Worm (Caenorhabditis elegans) whole organism, L1 larva: ENCODE data around the gene lec-3.
A peak's percentile ranks its signal among the peaks of the same experiment; 100 is the strongest.

Experiments used
- C04F5.9 ChIP-seq: sonication (generic microtip); optimal IDR thresholded peaks from 2 replicates; lab custom pipeline; 2016; ENCODE audit warnings: missing genetic modification characterization, missing compliant biosample characterization
- C16A3.4 ChIP-seq: fragments of 150-350 bp; optimal IDR thresholded peaks from 2 replicates; lab custom pipeline; 2014; ENCODE audit warnings: missing biosample characterization, missing genetic modification characterization
- C34B4.2 ChIP-seq: sonication (generic microtip); optimal IDR thresholded peaks from 2 replicates; lab custom pipeline; 2017; ENCODE audit warnings: mild to moderate bottlenecking, missing genetic modification characterization, missing compliant biosample characterization
- Y116A8C.19 ChIP-seq: sonication (generic microtip); optimal IDR thresholded peaks from 2 replicates; lab custom pipeline; 2016; ENCODE audit warnings: missing compliant biosample characterization, missing genetic modification characterization, borderline replicate concordance
- aha-1 ChIP-seq: fragments of 150-350 bp; optimal IDR thresholded peaks from 2 replicates; lab custom pipeline; 2014; ENCODE audit warnings: missing biosample characterization, missing genetic modification characterization
- blmp-1 ChIP-seq: fragments of 150-350 bp; optimal IDR thresholded peaks from 2 replicates; lab custom pipeline; 2014; ENCODE audit warnings: missing biosample characterization, missing genetic modification characterization
- ceh-8 ChIP-seq: fragments of 200-800 bp; sonication (Bioruptor generic); optimal IDR thresholded peaks from 2 replicates; lab custom pipeline; 2018; ENCODE audit warnings: mild to moderate bottlenecking, missing genetic modification characterization, moderate library complexity, missing compliant biosample characterization
- ceh-82 ChIP-seq, 3 experiments: fragments of 150-350 bp in 1 of 3; sonication (generic microtip) in 2 of 3; optimal IDR thresholded peaks; 2 replicates each; lab custom pipeline; 2014 to 2017; ENCODE audit warnings: missing biosample characterization in 3 of 3, missing genetic modification characterization in 3 of 3
- ceh-90 ChIP-seq: sonication (generic microtip); optimal IDR thresholded peaks from 2 replicates; lab custom pipeline; 2016; ENCODE audit warnings: missing genetic modification characterization, missing compliant biosample characterization
- dpl-1 ChIP-seq, 3 experiments: fragments of 150-350 bp in 2 of 3; sonication (generic microtip) in 1 of 3; optimal IDR thresholded peaks; 2 replicates each; lab custom pipeline; 2014 to 2017; ENCODE audit warnings: missing biosample characterization in 3 of 3, missing genetic modification characterization in 3 of 3, missing genetic modification reagents in 3 of 3
- dsc-1 ChIP-seq: sonication (generic microtip); optimal IDR thresholded peaks from 2 replicates; lab custom pipeline; 2016; ENCODE audit warnings: mild to moderate bottlenecking, missing genetic modification characterization, missing compliant biosample characterization
- efl-1 ChIP-seq, 4 experiments: fragments of 150-350 bp; optimal IDR thresholded peaks in 3 of 4; peaks in 1 of 4; 1 replicate in 1 of 4; 2 replicates in 3 of 4; lab custom pipeline; 2014; ENCODE audit warnings: missing biosample characterization in 2 of 4, missing genetic modification characterization in 2 of 4, missing genetic modification reagents in 2 of 4
- elt-3 ChIP-seq, 6 experiments: fragments of 150-350 bp in 1 of 6; sonication (generic microtip); optimal IDR thresholded peaks; 2 replicates each; lab custom pipeline; 2017 to 2018; ENCODE audit warnings: missing biosample characterization in 6 of 6, missing genetic modification characterization in 6 of 6, inconsistent platforms in 1 of 6
- ets-5 ChIP-seq: fragments of 200-800 bp; sonication (Bioruptor generic); IDR thresholded peaks from 2 replicates; pipeline ENCODE4 v1.3.6; 2022; ENCODE audit warnings: missing genetic modification characterization, missing compliant biosample characterization
- fkh-4 ChIP-seq: sonication (generic microtip); optimal IDR thresholded peaks from 2 replicates; lab custom pipeline; 2016; ENCODE audit warnings: missing compliant biosample characterization, missing genetic modification characterization, borderline replicate concordance
- fkh-8 ChIP-seq: sonication (generic microtip); optimal IDR thresholded peaks from 2 replicates; lab custom pipeline; 2016; ENCODE audit warnings: mild to moderate bottlenecking, missing genetic modification characterization, missing compliant biosample characterization
- fos-1 ChIP-seq: fragments of 150-350 bp; optimal IDR thresholded peaks from 2 replicates; lab custom pipeline; 2014; ENCODE audit warnings: missing biosample characterization, missing genetic modification characterization
- grh-1 ChIP-seq: fragments of 200-800 bp; sonication (Bioruptor generic); IDR thresholded peaks from 2 replicates; pipeline ENCODE4 v1.3.6; 2022; ENCODE audit warnings: missing genetic modification reagents, missing genetic modification characterization, missing compliant biosample characterization
- hlh-17 ChIP-seq: fragments of 200-800 bp; sonication (Bioruptor generic); optimal IDR thresholded peaks from 2 replicates; lab custom pipeline; 2018; ENCODE audit warnings: missing genetic modification characterization, mild to moderate bottlenecking, missing compliant biosample characterization, moderate library complexity, borderline replicate concordance
- hpl-2 ChIP-seq: fragments of 150-350 bp; optimal IDR thresholded peaks from 2 replicates; lab custom pipeline; 2014; ENCODE audit warnings: missing biosample characterization, missing genetic modification reagents, missing genetic modification characterization
- jun-1 ChIP-seq: fragments of 150-350 bp; optimal IDR thresholded peaks from 2 replicates; lab custom pipeline; 2014; ENCODE audit warnings: missing biosample characterization, missing genetic modification reagents, missing genetic modification characterization
- lin-13 ChIP-seq: fragments of 150-350 bp; optimal IDR thresholded peaks from 2 replicates; lab custom pipeline; 2014; ENCODE audit warnings: missing biosample characterization, missing genetic modification reagents, missing genetic modification characterization
- lin-14 ChIP-seq: fragments of 200-800 bp; sonication (Bioruptor generic); optimal IDR thresholded peaks from 2 replicates; lab custom pipeline; 2018; ENCODE audit warnings: mild to moderate bottlenecking, missing genetic modification characterization, moderate library complexity, missing compliant biosample characterization
- lin-15B ChIP-seq: fragments of 150-350 bp; sonication (generic microtip); optimal IDR thresholded peaks from 3 replicates; lab custom pipeline; 2014; ENCODE audit warnings: missing biosample characterization, missing genetic modification characterization
- lin-35 ChIP-seq, 2 experiments: fragments of 150-350 bp; optimal IDR thresholded peaks; 2 replicates each; lab custom pipeline; 2014; ENCODE audit warnings: missing biosample characterization in 2 of 2, missing genetic modification characterization in 2 of 2, missing genetic modification reagents in 2 of 2
- lin-39 ChIP-seq: fragments of 150-350 bp; optimal IDR thresholded peaks from 2 replicates; lab custom pipeline; 2014; ENCODE audit warnings: missing biosample characterization, missing genetic modification reagents, missing genetic modification characterization
- lir-3 ChIP-seq: sonication (generic microtip); optimal IDR thresholded peaks from 2 replicates; lab custom pipeline; 2016; ENCODE audit warnings: mild to moderate bottlenecking, missing genetic modification characterization, moderate library complexity, missing compliant biosample characterization; ENCODE audit not compliant: poor library complexity
- lsy-2 ChIP-seq, 2 experiments: fragments of 150-350 bp; optimal IDR thresholded peaks; 2 replicates each; lab custom pipeline; 2014; ENCODE audit warnings: missing biosample characterization in 2 of 2, missing genetic modification characterization in 2 of 2
- mef-2 ChIP-seq: fragments of 150-350 bp; optimal IDR thresholded peaks from 2 replicates; lab custom pipeline; 2014; ENCODE audit warnings: missing biosample characterization, missing genetic modification characterization
- mep-1 ChIP-seq: fragments of 150-350 bp; optimal IDR thresholded peaks from 2 replicates; lab custom pipeline; 2014; ENCODE audit warnings: missing biosample characterization, missing genetic modification characterization
- nhr-237 ChIP-seq: fragments of 150-350 bp; optimal IDR thresholded peaks from 2 replicates; lab custom pipeline; 2014; ENCODE audit warnings: missing biosample characterization, missing genetic modification characterization
- nhr-28 ChIP-seq: fragments of 150-350 bp; optimal IDR thresholded peaks from 2 replicates; lab custom pipeline; 2014; ENCODE audit warnings: missing biosample characterization, missing genetic modification characterization
- nhr-71 ChIP-seq: sonication (generic microtip); optimal IDR thresholded peaks from 2 replicates; lab custom pipeline; 2016; ENCODE audit warnings: mild to moderate bottlenecking, missing genetic modification characterization, moderate library complexity, missing compliant biosample characterization
- nhr-77 ChIP-seq: fragments of 150-350 bp; optimal IDR thresholded peaks from 2 replicates; lab custom pipeline; 2014; ENCODE audit warnings: missing biosample characterization, missing genetic modification characterization
- nhr-84 ChIP-seq: sonication (generic microtip); optimal IDR thresholded peaks from 2 replicates; lab custom pipeline; 2017; ENCODE audit warnings: missing biosample characterization, missing genetic modification characterization
- nhr-85 ChIP-seq: sonication (generic microtip); peaks from one replicate; lab custom pipeline; 2016; ENCODE audit warnings: missing genetic modification characterization, inconsistent platforms, missing compliant biosample characterization
- pag-3 ChIP-seq: sonication (generic microtip); optimal IDR thresholded peaks from 2 replicates; lab custom pipeline; 2017; ENCODE audit warnings: missing genetic modification characterization, mild to moderate bottlenecking, missing compliant biosample characterization, antibody characterized with exemption, borderline replicate concordance; ENCODE audit not compliant: insufficient read depth
- pax-3 ChIP-seq: fragments of 200-800 bp; sonication (Bioruptor generic); optimal IDR thresholded peaks from 2 replicates; lab custom pipeline; 2018; ENCODE audit warnings: mild to moderate bottlenecking, missing genetic modification characterization, moderate library complexity, missing compliant biosample characterization
- pqm-1 ChIP-seq: sonication (generic microtip); optimal IDR thresholded peaks from 3 replicates; lab custom pipeline; 2017; ENCODE audit warnings: missing biosample characterization, missing genetic modification characterization
- rnt-1 ChIP-seq: sonication (generic microtip); optimal IDR thresholded peaks from 2 replicates; lab custom pipeline; 2016; ENCODE audit warnings: mild to moderate bottlenecking, missing genetic modification characterization, moderate library complexity, missing compliant biosample characterization
- skn-1 ChIP-seq: fragments of 150-350 bp; optimal IDR thresholded peaks from 2 replicates; lab custom pipeline; 2014; ENCODE audit warnings: missing biosample characterization, missing genetic modification characterization
- sox-4 ChIP-seq: sonication (generic microtip); optimal IDR thresholded peaks from 2 replicates; lab custom pipeline; 2016; ENCODE audit warnings: missing genetic modification characterization, missing compliant biosample characterization
- sup-37 ChIP-seq: fragments of 200-800 bp; sonication (Bioruptor generic); optimal IDR thresholded peaks from 2 replicates; lab custom pipeline; 2018; ENCODE audit warnings: mild to moderate bottlenecking, missing genetic modification characterization, missing compliant biosample characterization
- swsn-7 ChIP-seq: sonication (generic microtip); optimal IDR thresholded peaks from 2 replicates; lab custom pipeline; 2016; ENCODE audit warnings: missing genetic modification characterization, missing compliant biosample characterization
- tbx-2 ChIP-seq: sonication (generic microtip); optimal IDR thresholded peaks from 2 replicates; lab custom pipeline; 2016; ENCODE audit warnings: missing genetic modification characterization, missing compliant biosample characterization
- tlp-1 ChIP-seq: fragments of 150-350 bp; optimal IDR thresholded peaks from 2 replicates; lab custom pipeline; 2014; ENCODE audit warnings: missing biosample characterization, missing genetic modification characterization
- unc-30 ChIP-seq: sonication (generic microtip); optimal IDR thresholded peaks from 2 replicates; lab custom pipeline; 2017; ENCODE audit warnings: missing biosample characterization, missing genetic modification characterization
- unc-86 ChIP-seq: sonication (generic microtip); optimal IDR thresholded peaks from 2 replicates; lab custom pipeline; 2016; ENCODE audit warnings: missing genetic modification characterization, missing compliant biosample characterization
- unc-98 ChIP-seq: fragments of 200-800 bp; sonication (Bioruptor generic); IDR thresholded peaks from 2 replicates; pipeline ENCODE4 v1.3.6; 2022; ENCODE audit warnings: missing genetic modification characterization, missing compliant biosample characterization
- vab-15 ChIP-seq: sonication (generic microtip); optimal IDR thresholded peaks from 2 replicates; lab custom pipeline; 2017; ENCODE audit warnings: missing genotype, mild to moderate bottlenecking, missing genetic modification characterization, missing compliant biosample characterization
- xbp-1 ChIP-seq: sonication (generic microtip); optimal IDR thresholded peaks from 2 replicates; lab custom pipeline; 2016; ENCODE audit warnings: missing genetic modification characterization, missing compliant biosample characterization

lec-3 gene

ce11 chrII:10017528-10017927 lies 26.6 kb downstream of the lec-3 start:
- TF ChIP-seq blmp-1 (peak; percentile 59), dsc-1 (tag; lab: Kevin White, UChicago) (peak; percentile 13), lin-35 (GFP tag; optimal IDR thresholded peaks at IDR 0.05; lab: Kevin White, UChicago) (peak in 1 of 2 experiments; percentile 39), rnt-1 (tag; lab: Kevin White, UChicago) (no peak), lin-14 (GFP tag; lab: Kevin White, UChicago) (no peak)

ce11 chrII:10019669-10020068 lies 28.8 kb downstream of the lec-3 start:
- TF ChIP-seq C16A3.4 (tag; lab: Kevin White, UChicago) = no peak
- TF ChIP-seq sup-37 = no peak
- peak in 1 of 2 experiments; percentile 70 for TF ChIP-seq lin-35 (GFP tag; optimal IDR thresholded peaks at IDR 0.05; lab: Kevin White, UChicago)
- no peak for TF ChIP-seq pax-3 (tag; lab: Kevin White, UChicago)
- no peak for TF ChIP-seq unc-86 (tag; lab: Kevin White, UChicago)
- no peak for TF ChIP-seq C34B4.2 (tag; lab: Kevin White, UChicago)
- no peak for TF ChIP-seq pag-3 (tag; lab: Kevin White, UChicago)
- TF ChIP-seq Y116A8C.19 (tag; lab: Kevin White, UChicago) = no peak
- no peak for TF ChIP-seq efl-1 (optimal IDR thresholded peaks at IDR 0.05; lab: Kevin White, UChicago)
- TF ChIP-seq efl-1 (GFP tag; optimal IDR thresholded peaks at IDR 0.05 in 1 of 2; lab: Kevin White, UChicago) = peak in 1 of 2 experiments; percentile 86
- no peak for TF ChIP-seq ets-5
- no peak for TF ChIP-seq fkh-4 (tag; lab: Kevin White, UChicago)
- no peak for TF ChIP-seq unc-30 (tag; lab: Kevin White, UChicago)
- peak; percentile 77 for TF ChIP-seq nhr-85 (tag; lab: Kevin White, UChicago)
- peak; percentile 29 for TF ChIP-seq skn-1 (tag; lab: Kevin White, UChicago)
- no peak for TF ChIP-seq unc-98 (GFP tag; lab: Robert Waterston, UW)
- TF ChIP-seq ceh-8 (GFP tag; lab: Kevin White, UChicago) = no peak
- no peak for TF ChIP-seq fkh-8
- no peak for TF ChIP-seq hpl-2 (GFP tag; lab: Kevin White, UChicago)
- no peak for TF ChIP-seq xbp-1 (tag; lab: Kevin White, UChicago)
- TF ChIP-seq elt-3 (tag; optimal IDR thresholded peaks at IDR 0.05; lab: Kevin White, UChicago) = peak in 2 of 6 experiments; percentile 52 to 60
- TF ChIP-seq dpl-1 (GFP tag; optimal IDR thresholded peaks at IDR 0.05; lab: Kevin White, UChicago) = no peak
- TF ChIP-seq lin-13 (GFP tag; lab: Kevin White, UChicago) = no peak
- TF ChIP-seq fos-1 (tag; lab: Kevin White, UChicago) = no peak
- peak in 1 of 2 experiments; percentile 66 for TF ChIP-seq lsy-2 (tag; optimal IDR thresholded peaks at IDR 0.05; lab: Kevin White, UChicago)
- TF ChIP-seq tbx-2 = peak; percentile 45
- no peak for TF ChIP-seq tlp-1 (tag; lab: Kevin White, UChicago)
- TF ChIP-seq lin-39 (tag; lab: Kevin White, UChicago) = no peak
- no peak for TF ChIP-seq lin-15B
- TF ChIP-seq nhr-84 = no peak
- TF ChIP-seq pqm-1 (tag; lab: Kevin White, UChicago) = no peak
- no peak for TF ChIP-seq swsn-7 (tag; lab: Kevin White, UChicago)
- no peak for TF ChIP-seq grh-1 (GFP tag; lab: Robert Waterston, UW)
- no peak for TF ChIP-seq hlh-17
- TF ChIP-seq lir-3 = no peak
- TF ChIP-seq mep-1 (tag; lab: Kevin White, UChicago) = no peak
- TF ChIP-seq nhr-28 (tag; lab: Kevin White, UChicago) = no peak
- no peak for TF ChIP-seq jun-1 (tag; lab: Kevin White, UChicago)
- TF ChIP-seq nhr-237 (tag; lab: Kevin White, UChicago) = no peak
- TF ChIP-seq ceh-82 (tag; optimal IDR thresholded peaks at IDR 0.05; lab: Kevin White, UChicago) = no peak
- TF ChIP-seq aha-1 (tag; lab: Kevin White, UChicago) = no peak
- TF ChIP-seq C04F5.9 = no peak
- no peak for TF ChIP-seq ceh-90 (tag; lab: Kevin White, UChicago)
- TF ChIP-seq vab-15 (tag; lab: Kevin White, UChicago) = no peak
- no peak for TF ChIP-seq nhr-77 (tag; lab: Kevin White, UChicago)
- TF ChIP-seq nhr-71 (tag; lab: Kevin White, UChicago) = peak; percentile 49
- TF ChIP-seq lin-14 (GFP tag; lab: Kevin White, UChicago) = peak; percentile 41
- TF ChIP-seq mef-2 = no peak
- TF ChIP-seq sox-4 (tag; lab: Kevin White, UChicago) = no peak
